Worm (Caenorhabditis elegans) whole organism, L1 larva: ENCODE results near the gene enri-1.

Experiments used
- C04F5.9 ChIP-seq: sonication (generic microtip); optimal IDR thresholded peaks from 2 replicates; lab custom pipeline; 2016; ENCODE audit warnings: missing genetic modification characterization, missing compliant biosample characterization
- C34B4.2 ChIP-seq: sonication (generic microtip); optimal IDR thresholded peaks from 2 replicates; lab custom pipeline; 2017; ENCODE audit warnings: mild to moderate bottlenecking, missing genetic modification characterization, missing compliant biosample characterization
- aha-1 ChIP-seq: fragments of 150-350 bp; optimal IDR thresholded peaks from 2 replicates; lab custom pipeline; 2014; ENCODE audit warnings: missing biosample characterization, missing genetic modification characterization
- aly-2 ChIP-seq: fragments of 150-350 bp; optimal IDR thresholded peaks from 2 replicates; lab custom pipeline; 2014; ENCODE audit warnings: missing biosample characterization, missing genetic modification characterization
- ama-1 ChIP-seq: fragments of 150-350 bp; optimal IDR thresholded peaks from 2 replicates; lab custom pipeline; 2014
- blmp-1 ChIP-seq: fragments of 150-350 bp; optimal IDR thresholded peaks from 2 replicates; lab custom pipeline; 2014; ENCODE audit warnings: missing biosample characterization, missing genetic modification characterization
- ceh-63 ChIP-seq: fragments of 200-800 bp; sonication (Bioruptor generic); optimal IDR thresholded peaks from 2 replicates; lab custom pipeline; 2018; ENCODE audit warnings: mild to moderate bottlenecking, missing genetic modification characterization, missing compliant biosample characterization
- ceh-82 ChIP-seq, 3 experiments: fragments of 150-350 bp in 1 of 3; sonication (generic microtip) in 2 of 3; optimal IDR thresholded peaks; 2 replicates each; lab custom pipeline; 2014 to 2017; ENCODE audit warnings: missing biosample characterization in 3 of 3, missing genetic modification characterization in 3 of 3
- ceh-88 ChIP-seq: fragments of 200-800 bp; sonication (Bioruptor generic); IDR thresholded peaks from 2 replicates; pipeline ENCODE4 v1.3.6; 2022; ENCODE audit warnings: missing genetic modification characterization, missing compliant biosample characterization
- ces-1 ChIP-seq: fragments of 150-350 bp; optimal IDR thresholded peaks from 2 replicates; lab custom pipeline; 2014; ENCODE audit warnings: missing biosample characterization, missing genetic modification reagents, missing genetic modification characterization
- dpl-1 ChIP-seq, 3 experiments: fragments of 150-350 bp in 2 of 3; sonication (generic microtip) in 1 of 3; optimal IDR thresholded peaks; 2 replicates each; lab custom pipeline; 2014 to 2017; ENCODE audit warnings: missing biosample characterization in 3 of 3, missing genetic modification characterization in 3 of 3, missing genetic modification reagents in 3 of 3
- dsc-1 ChIP-seq: sonication (generic microtip); optimal IDR thresholded peaks from 2 replicates; lab custom pipeline; 2016; ENCODE audit warnings: mild to moderate bottlenecking, missing genetic modification characterization, missing compliant biosample characterization
- efl-3 ChIP-seq: fragments of 200-800 bp; sonication (Bioruptor generic); optimal IDR thresholded peaks from 2 replicates; lab custom pipeline; 2018; ENCODE audit warnings: mild to moderate bottlenecking, missing genetic modification characterization, missing compliant biosample characterization
- egl-27 ChIP-seq, 2 experiments: fragments of 150-350 bp in 1 of 2; sonication (generic microtip); optimal IDR thresholded peaks; 3 replicates each; lab custom pipeline; 2017 to 2018; ENCODE audit warnings: missing biosample characterization in 2 of 2, missing genetic modification characterization in 2 of 2, missing genetic modification reagents in 2 of 2
- elt-2 ChIP-seq: sonication (generic microtip); optimal IDR thresholded peaks from 2 replicates; lab custom pipeline; 2016; ENCODE audit warnings: missing genetic modification characterization, mild to moderate bottlenecking, inconsistent platforms, missing compliant biosample characterization, missing genetic modification reagents
- elt-3 ChIP-seq, 6 experiments: fragments of 150-350 bp in 1 of 6; sonication (generic microtip); optimal IDR thresholded peaks; 2 replicates each; lab custom pipeline; 2017 to 2018; ENCODE audit warnings: missing biosample characterization in 6 of 6, missing genetic modification characterization in 6 of 6, inconsistent platforms in 1 of 6
- fkh-10 ChIP-seq: sonication (generic microtip); optimal IDR thresholded peaks from 2 replicates; lab custom pipeline; 2017; ENCODE audit warnings: missing biosample characterization, missing genetic modification reagents, missing genetic modification characterization
- fkh-4 ChIP-seq: sonication (generic microtip); optimal IDR thresholded peaks from 2 replicates; lab custom pipeline; 2016; ENCODE audit warnings: missing compliant biosample characterization, missing genetic modification characterization, borderline replicate concordance
- hlh-17 ChIP-seq: fragments of 200-800 bp; sonication (Bioruptor generic); optimal IDR thresholded peaks from 2 replicates; lab custom pipeline; 2018; ENCODE audit warnings: missing genetic modification characterization, mild to moderate bottlenecking, missing compliant biosample characterization, moderate library complexity, borderline replicate concordance
- hlh-4 ChIP-seq: sonication (generic microtip); optimal IDR thresholded peaks from 2 replicates; lab custom pipeline; 2016; ENCODE audit warnings: mild to moderate bottlenecking, missing genetic modification characterization, missing compliant biosample characterization
- irx-1 ChIP-seq: sonication (generic microtip); optimal IDR thresholded peaks from 2 replicates; lab custom pipeline; 2016; ENCODE audit warnings: missing genetic modification characterization, missing compliant biosample characterization
- jun-1 ChIP-seq: fragments of 150-350 bp; optimal IDR thresholded peaks from 2 replicates; lab custom pipeline; 2014; ENCODE audit warnings: missing biosample characterization, missing genetic modification reagents, missing genetic modification characterization
- lin-14 ChIP-seq: fragments of 200-800 bp; sonication (Bioruptor generic); optimal IDR thresholded peaks from 2 replicates; lab custom pipeline; 2018; ENCODE audit warnings: mild to moderate bottlenecking, missing genetic modification characterization, moderate library complexity, missing compliant biosample characterization
- lin-15B ChIP-seq: fragments of 150-350 bp; sonication (generic microtip); optimal IDR thresholded peaks from 3 replicates; lab custom pipeline; 2014; ENCODE audit warnings: missing biosample characterization, missing genetic modification characterization
- lin-39 ChIP-seq: fragments of 150-350 bp; optimal IDR thresholded peaks from 2 replicates; lab custom pipeline; 2014; ENCODE audit warnings: missing biosample characterization, missing genetic modification reagents, missing genetic modification characterization
- lir-3 ChIP-seq: sonication (generic microtip); optimal IDR thresholded peaks from 2 replicates; lab custom pipeline; 2016; ENCODE audit warnings: mild to moderate bottlenecking, missing genetic modification characterization, moderate library complexity, missing compliant biosample characterization; ENCODE audit not compliant: poor library complexity
- lsy-2 ChIP-seq, 2 experiments: fragments of 150-350 bp; optimal IDR thresholded peaks; 2 replicates each; lab custom pipeline; 2014; ENCODE audit warnings: missing biosample characterization in 2 of 2, missing genetic modification characterization in 2 of 2
- mab-9 ChIP-seq: fragments of 200-800 bp; sonication (Bioruptor generic); IDR thresholded peaks from 2 replicates; pipeline ENCODE4 v1.3.6; 2022; ENCODE audit warnings: missing genetic modification reagents, missing genetic modification characterization, missing compliant biosample characterization
- mdl-1 ChIP-seq, 2 experiments: fragments of 150-350 bp; optimal IDR thresholded peaks; 2 replicates each; lab custom pipeline; 2014 to 2017; ENCODE audit warnings: missing biosample characterization in 2 of 2, missing genetic modification characterization in 2 of 2, inconsistent platforms in 1 of 2
- mef-2 ChIP-seq: fragments of 150-350 bp; optimal IDR thresholded peaks from 2 replicates; lab custom pipeline; 2014; ENCODE audit warnings: missing biosample characterization, missing genetic modification characterization
- mep-1 ChIP-seq: fragments of 150-350 bp; optimal IDR thresholded peaks from 2 replicates; lab custom pipeline; 2014; ENCODE audit warnings: missing biosample characterization, missing genetic modification characterization
- nhr-20 ChIP-seq: sonication (generic microtip); optimal IDR thresholded peaks from 2 replicates; lab custom pipeline; 2016; ENCODE audit warnings: mild to moderate bottlenecking, missing genetic modification characterization, missing compliant biosample characterization
- nhr-71 ChIP-seq: sonication (generic microtip); optimal IDR thresholded peaks from 2 replicates; lab custom pipeline; 2016; ENCODE audit warnings: mild to moderate bottlenecking, missing genetic modification characterization, moderate library complexity, missing compliant biosample characterization
- nhr-77 ChIP-seq: fragments of 150-350 bp; optimal IDR thresholded peaks from 2 replicates; lab custom pipeline; 2014; ENCODE audit warnings: missing biosample characterization, missing genetic modification characterization
- pag-3 ChIP-seq: sonication (generic microtip); optimal IDR thresholded peaks from 2 replicates; lab custom pipeline; 2017; ENCODE audit warnings: missing genetic modification characterization, mild to moderate bottlenecking, missing compliant biosample characterization, antibody characterized with exemption, borderline replicate concordance; ENCODE audit not compliant: insufficient read depth
- pax-3 ChIP-seq: fragments of 200-800 bp; sonication (Bioruptor generic); optimal IDR thresholded peaks from 2 replicates; lab custom pipeline; 2018; ENCODE audit warnings: mild to moderate bottlenecking, missing genetic modification characterization, moderate library complexity, missing compliant biosample characterization
- snpc-4 ChIP-seq: fragments of 150-350 bp; optimal IDR thresholded peaks from 2 replicates; lab custom pipeline; 2014; ENCODE audit warnings: missing biosample characterization, missing genetic modification characterization
- snu-23 ChIP-seq: sonication (generic microtip); optimal IDR thresholded peaks from 2 replicates; lab custom pipeline; 2016; ENCODE audit warnings: missing genetic modification characterization, missing compliant biosample characterization
- tbx-2 ChIP-seq: sonication (generic microtip); optimal IDR thresholded peaks from 2 replicates; lab custom pipeline; 2016; ENCODE audit warnings: missing genetic modification characterization, missing compliant biosample characterization
- tlp-1 ChIP-seq: fragments of 150-350 bp; optimal IDR thresholded peaks from 2 replicates; lab custom pipeline; 2014; ENCODE audit warnings: missing biosample characterization, missing genetic modification characterization
- unc-130 ChIP-seq: fragments of 150-350 bp; optimal IDR thresholded peaks from 2 replicates; lab custom pipeline; 2017; ENCODE audit warnings: missing biosample characterization, missing genetic modification characterization, inconsistent platforms
- unc-30 ChIP-seq: sonication (generic microtip); optimal IDR thresholded peaks from 2 replicates; lab custom pipeline; 2017; ENCODE audit warnings: missing biosample characterization, missing genetic modification characterization
- unc-62 ChIP-seq: fragments of 150-350 bp; optimal IDR thresholded peaks from 2 replicates; lab custom pipeline; 2014; ENCODE audit warnings: missing biosample characterization, missing genetic modification reagents, missing genetic modification characterization
- unc-86 ChIP-seq: sonication (generic microtip); optimal IDR thresholded peaks from 2 replicates; lab custom pipeline; 2016; ENCODE audit warnings: missing genetic modification characterization, missing compliant biosample characterization
- unc-98 ChIP-seq: fragments of 200-800 bp; sonication (Bioruptor generic); IDR thresholded peaks from 2 replicates; pipeline ENCODE4 v1.3.6; 2022; ENCODE audit warnings: missing genetic modification characterization, missing compliant biosample characterization
- vab-15 ChIP-seq: sonication (generic microtip); optimal IDR thresholded peaks from 2 replicates; lab custom pipeline; 2017; ENCODE audit warnings: missing genotype, mild to moderate bottlenecking, missing genetic modification characterization, missing compliant biosample characterization
- xbp-1 ChIP-seq: sonication (generic microtip); optimal IDR thresholded peaks from 2 replicates; lab custom pipeline; 2016; ENCODE audit warnings: missing genetic modification characterization, missing compliant biosample characterization
- zip-4 ChIP-seq: fragments of 200-800 bp; sonication (Bioruptor generic); optimal IDR thresholded peaks from 2 replicates; lab custom pipeline; 2018; ENCODE audit warnings: mild to moderate bottlenecking, missing genetic modification characterization, moderate library complexity, missing compliant biosample characterization
- ztf-4 ChIP-seq: fragments of 150-350 bp; optimal IDR thresholded peaks from 2 replicates; lab custom pipeline; 2014; ENCODE audit warnings: missing biosample characterization, missing genetic modification characterization

Gene enri-1

ce11 chrII:2292549-2292948 is 48.9 kb downstream of the enri-1 start:
- peak; percentile 5 for TF ChIP-seq elt-2 (tag; lab: Kevin White, UChicago)
- no peak for TF ChIP-seq unc-86 (tag; lab: Kevin White, UChicago)

- TF ChIP-seq unc-30 (tag; lab: Kevin White, UChicago) (no peak), egl-27 (tag; optimal IDR thresholded peaks at IDR 0.05; lab: Kevin White, UChicago) (no peak), lin-15B (tag; lab: Kevin White, UChicago) (no peak), hlh-4 (tag; lab: Kevin White, UChicago) (no peak)
These were observed 49.4 kb downstream of the enri-1 start, which contains the start of gene K09F6.7 for ce11 chrII:2292027-2292426. Gene K09F6.7 (minus strand): TSS chrII:2292127.

- TF ChIP-seq tlp-1 (tag; lab: Kevin White, UChicago): no peak
- no peak for TF ChIP-seq snpc-4
- TF ChIP-seq fkh-10 (GFP tag; lab: Kevin White, UChicago): no peak
- TF ChIP-seq lin-39 (tag; lab: Kevin White, UChicago): no peak
- no peak for TF ChIP-seq efl-3 (GFP tag; lab: Kevin White, UChicago)
- TF ChIP-seq zip-4 (GFP tag; lab: Kevin White, UChicago): peak; percentile 92
- TF ChIP-seq hlh-17 (GFP tag; lab: Kevin White, UChicago): no peak
- TF ChIP-seq mef-2 (tag; lab: Kevin White, UChicago): no peak
- TF ChIP-seq irx-1 (tag; lab: Kevin White, UChicago): no peak
- no peak for TF ChIP-seq elt-2 (tag; lab: Kevin White, UChicago)
- no peak for TF ChIP-seq ama-1 (lab: Kevin White, UChicago)
- TF ChIP-seq lir-3: no peak
- TF ChIP-seq unc-62 (GFP tag; lab: Kevin White, UChicago): no peak
- TF ChIP-seq nhr-71 (tag; lab: Kevin White, UChicago): peak; percentile 65
- no peak for TF ChIP-seq pax-3
- TF ChIP-seq fkh-4: no peak
- no peak for TF ChIP-seq ces-1 (GFP tag; lab: Kevin White, UChicago)
- TF ChIP-seq C34B4.2 (tag; lab: Kevin White, UChicago): no peak
- TF ChIP-seq ztf-4 (tag; lab: Kevin White, UChicago): no peak
- TF ChIP-seq mdl-1 (tag; optimal IDR thresholded peaks at IDR 0.05; lab: Kevin White, UChicago): no peak
- TF ChIP-seq tbx-2 (tag; lab: Kevin White, UChicago): no peak
- TF ChIP-seq jun-1 (tag; lab: Kevin White, UChicago): peak; percentile 51
- no peak for TF ChIP-seq nhr-20 (tag; lab: Kevin White, UChicago)
- no peak for TF ChIP-seq egl-27 (tag; optimal IDR thresholded peaks at IDR 0.05; lab: Kevin White, UChicago)
- TF ChIP-seq xbp-1: no peak
- no peak for TF ChIP-seq ceh-88
- TF ChIP-seq lsy-2 (tag; optimal IDR thresholded peaks at IDR 0.05; lab: Kevin White, UChicago): peak in 1 of 2 experiments; percentile 10
- TF ChIP-seq aha-1 (tag; lab: Kevin White, UChicago): no peak
- TF ChIP-seq pag-3 (tag; lab: Kevin White, UChicago): no peak
- peak; percentile 35 to 70 (median 61) for TF ChIP-seq ceh-82 (tag; optimal IDR thresholded peaks at IDR 0.05; lab: Kevin White, UChicago)
- TF ChIP-seq unc-130 (tag; lab: Kevin White, UChicago): no peak
- TF ChIP-seq nhr-77 (tag; lab: Kevin White, UChicago): no peak
- no peak for TF ChIP-seq lin-15B (tag; lab: Kevin White, UChicago)
- no peak for TF ChIP-seq aly-2 (tag; lab: Kevin White, UChicago)
- TF ChIP-seq ceh-63 (GFP tag; lab: Kevin White, UChicago): no peak
- TF ChIP-seq mab-9 (GFP tag; lab: Robert Waterston, UW): no peak
- TF ChIP-seq elt-3 (tag; optimal IDR thresholded peaks at IDR 0.05; lab: Kevin White, UChicago): no peak
- no peak for TF ChIP-seq dsc-1
- TF ChIP-seq unc-98 (GFP tag; lab: Robert Waterston, UW): no peak
- TF ChIP-seq C04F5.9: no peak
- no peak for TF ChIP-seq dpl-1 (GFP tag; optimal IDR thresholded peaks at IDR 0.05; lab: Kevin White, UChicago)
- TF ChIP-seq snu-23 (GFP tag; lab: Kevin White, UChicago): no peak
- no peak for TF ChIP-seq mep-1
- TF ChIP-seq vab-15 (tag; lab: Kevin White, UChicago): no peak
- TF ChIP-seq lin-14 (GFP tag; lab: Kevin White, UChicago): peak; percentile 77
- TF ChIP-seq blmp-1 (tag; lab: Kevin White, UChicago): no peak
These were observed 52.0 kb downstream of the enri-1 start for ce11 chrII:2289441-2289840.
